Worm (Caenorhabditis elegans) whole organism, L4 larva: Measurements from ENCODE around the gene K02B7.3.

ENCODE experiments used
- F44E2.7 ChIP-seq: fragments of 200-800 bp; sonication (Bioruptor generic); IDR thresholded peaks from 2 replicates; pipeline ENCODE4 v2.1.2; 2022; ENCODE audit warnings: missing genetic modification characterization, missing compliant biosample characterization
- R02D3.7 ChIP-seq: fragments of 150-350 bp; sonication (generic microtip); optimal IDR thresholded peaks from 3 replicates; lab custom pipeline; 2014; ENCODE audit warnings: missing biosample characterization, missing genetic modification characterization
- Y105C5A.15 ChIP-seq: fragments of 200-800 bp; sonication (Bioruptor generic); IDR thresholded peaks from 2 replicates; pipeline ENCODE4 v1.3.6; 2022; ENCODE audit warnings: missing genetic modification characterization, missing compliant biosample characterization
- Y5F2A.4 ChIP-seq: fragments of 200-800 bp; sonication (Bioruptor generic); optimal IDR thresholded peaks from 2 replicates; lab custom pipeline; 2018; ENCODE audit warnings: mild to moderate bottlenecking, missing genetic modification characterization, missing compliant biosample characterization
- ama-1 ChIP-seq: fragments of 150-350 bp; optimal IDR thresholded peaks from 2 replicates; lab custom pipeline; 2014; ENCODE audit warnings: inconsistent platforms, mixed read lengths
- arid-1 ChIP-seq: fragments of 200-800 bp; sonication (Bioruptor generic); conservative IDR thresholded peaks from 2 replicates; pipeline ENCODE4 v1.3.6; 2022; ENCODE audit warnings: missing genetic modification reagents, missing genetic modification characterization, missing compliant biosample characterization
- ceh-28 ChIP-seq: fragments of 150-350 bp; optimal IDR thresholded peaks from 2 replicates; lab custom pipeline; 2014; ENCODE audit warnings: missing biosample characterization, missing genetic modification reagents, missing genetic modification characterization
- ceh-44 ChIP-seq: fragments of 200-800 bp; sonication (Bioruptor generic); IDR thresholded peaks from 2 replicates; pipeline ENCODE4 v1.3.6; 2022; ENCODE audit warnings: missing genetic modification reagents, missing genetic modification characterization, missing compliant biosample characterization
- ceh-82 ChIP-seq: sonication (generic microtip); optimal IDR thresholded peaks from 2 replicates; lab custom pipeline; 2017; ENCODE audit warnings: missing biosample characterization, missing genetic modification characterization
- cey-2 ChIP-seq: sonication (generic microtip); optimal IDR thresholded peaks from 3 replicates; lab custom pipeline; 2017; ENCODE audit warnings: missing genetic modification characterization, mild to moderate bottlenecking, missing compliant biosample characterization, antibody characterized with exemption, borderline replicate concordance; ENCODE audit not compliant: insufficient read depth
- dmd-8 ChIP-seq: fragments of 200-800 bp; sonication (Bioruptor generic); IDR thresholded peaks from 2 replicates; pipeline ENCODE4 v1.3.6; 2022; ENCODE audit warnings: missing genetic modification characterization, missing compliant biosample characterization
- dpl-1 ChIP-seq: fragments of 150-350 bp; optimal IDR thresholded peaks from 2 replicates; lab custom pipeline; 2014; ENCODE audit warnings: missing biosample characterization, missing genetic modification reagents, missing genetic modification characterization
- dve-1 ChIP-seq: sonication (generic microtip); optimal IDR thresholded peaks from 2 replicates; lab custom pipeline; 2017; ENCODE audit warnings: antibody characterized with exemption, mild to moderate bottlenecking, missing genetic modification characterization, missing compliant biosample characterization; ENCODE audit not compliant: insufficient read depth
- egl-27 ChIP-seq: sonication (generic microtip); optimal IDR thresholded peaks from 3 replicates; lab custom pipeline; 2017; ENCODE audit warnings: missing biosample characterization, missing genetic modification reagents, missing genetic modification characterization
- fkh-10 ChIP-seq: fragments of 150-350 bp; optimal IDR thresholded peaks from 2 replicates; lab custom pipeline; 2014; ENCODE audit warnings: missing biosample characterization, missing genetic modification reagents, missing genetic modification characterization
- gei-8 ChIP-seq: fragments of 200-800 bp; sonication (Bioruptor generic); optimal IDR thresholded peaks from 2 replicates; lab custom pipeline; 2018; ENCODE audit warnings: mild to moderate bottlenecking, missing genetic modification characterization, missing compliant biosample characterization
- hlh-11 ChIP-seq: fragments of 200-800 bp; sonication (Bioruptor generic); optimal IDR thresholded peaks from 2 replicates; lab custom pipeline; 2018; ENCODE audit warnings: mild to moderate bottlenecking, missing genetic modification characterization, missing compliant biosample characterization
- lim-7 ChIP-seq: fragments of 200-800 bp; sonication (Bioruptor generic); IDR thresholded peaks from 2 replicates; pipeline ENCODE4 v1.3.6; 2022; ENCODE audit warnings: missing genetic modification characterization, missing compliant biosample characterization
- lin-13 ChIP-seq: fragments of 150-350 bp; optimal IDR thresholded peaks from 2 replicates; lab custom pipeline; 2014; ENCODE audit warnings: missing biosample characterization, missing genetic modification reagents, missing genetic modification characterization
- lin-39 ChIP-seq: fragments of 150-350 bp; optimal IDR thresholded peaks from 2 replicates; lab custom pipeline; 2014; ENCODE audit warnings: missing biosample characterization, missing genetic modification reagents, missing genetic modification characterization
- lir-3 ChIP-seq: sonication (generic microtip); optimal IDR thresholded peaks from 2 replicates; lab custom pipeline; 2016; ENCODE audit warnings: mild to moderate bottlenecking, missing genetic modification characterization, missing compliant biosample characterization
- madf-9 ChIP-seq: fragments of 200-800 bp; sonication (Bioruptor generic); conservative IDR thresholded peaks from 2 replicates; pipeline ENCODE4 v1.3.6; 2022; ENCODE audit warnings: missing genetic modification reagents, missing genetic modification characterization, missing compliant biosample characterization
- mdl-1 ChIP-seq, 2 experiments: fragments of 150-350 bp in 1 of 2; sonication (generic microtip) in 1 of 2; optimal IDR thresholded peaks; 2 replicates each; lab custom pipeline; 2014 to 2017; ENCODE audit warnings: missing biosample characterization in 2 of 2, missing genetic modification characterization in 2 of 2
- mxl-3 ChIP-seq: fragments of 200-800 bp; sonication (Bioruptor generic); optimal IDR thresholded peaks from 2 replicates; lab custom pipeline; 2018; ENCODE audit warnings: mild to moderate bottlenecking, missing genetic modification characterization, missing compliant biosample characterization
- nhr-42 ChIP-seq: fragments of 200-800 bp; sonication (Bioruptor generic); IDR thresholded peaks from 2 replicates; pipeline ENCODE4 v1.3.6; 2022; ENCODE audit warnings: missing genetic modification characterization, missing compliant biosample characterization
- pha-4 ChIP-seq, 2 experiments: fragments of 150-350 bp in 1 of 2; fragments of 200-800 bp in 1 of 2; sonication (Bioruptor generic) in 1 of 2; IDR thresholded peaks in 1 of 2; optimal IDR thresholded peaks in 1 of 2; 2 replicates each; pipeline versions ENCODE4 v1.3.6 to Lab custom; 2014 to 2022; ENCODE audit warnings: missing genetic modification characterization in 2 of 2, missing genetic modification reagents in 2 of 2, missing biosample characterization in 1 of 2, missing compliant biosample characterization in 1 of 2
- php-3 ChIP-seq: fragments of 200-800 bp; sonication (Bioruptor generic); IDR thresholded peaks from 2 replicates; pipeline ENCODE4 v1.3.6; 2022; ENCODE audit warnings: missing genetic modification reagents, missing genetic modification characterization, missing compliant biosample characterization
- saeg-2 ChIP-seq: fragments of 200-800 bp; sonication (Bioruptor generic); IDR thresholded peaks from 2 replicates; pipeline ENCODE4 v1.3.6; 2022; ENCODE audit warnings: missing genetic modification reagents, missing genetic modification characterization, missing compliant biosample characterization
- spr-1 ChIP-seq: sonication (generic microtip); optimal IDR thresholded peaks from 2 replicates; lab custom pipeline; 2016; ENCODE audit warnings: mild to moderate bottlenecking, missing genetic modification characterization, missing compliant biosample characterization
- tag-97 ChIP-seq: fragments of 200-800 bp; sonication (Bioruptor generic); IDR thresholded peaks from 2 replicates; pipeline ENCODE4 v1.3.6; 2022; ENCODE audit warnings: missing genetic modification characterization, missing compliant biosample characterization
- tra-1 ChIP-seq: fragments of 200-800 bp; sonication (Bioruptor generic); IDR thresholded peaks from 2 replicates; pipeline ENCODE4 v1.3.6; 2022; ENCODE audit warnings: missing genetic modification reagents, missing genetic modification characterization, missing compliant biosample characterization
- unc-130 ChIP-seq: sonication (generic microtip); optimal IDR thresholded peaks from 2 replicates; lab custom pipeline; 2016; ENCODE audit warnings: missing genetic modification reagents, missing genetic modification characterization, missing compliant biosample characterization
- unc-39 ChIP-seq: sonication (generic microtip); optimal IDR thresholded peaks from 2 replicates; lab custom pipeline; 2017; ENCODE audit warnings: missing biosample characterization, missing genetic modification characterization
- unc-62 ChIP-seq, 3 experiments: fragments of 150-350 bp in 1 of 3; sonication (generic microtip); optimal IDR thresholded peaks in 2 of 3; peaks in 1 of 3; 1 replicate in 1 of 3; 2 replicates in 2 of 3; lab custom pipeline; 2014 to 2017; ENCODE audit warnings: missing biosample characterization in 3 of 3, missing genetic modification characterization in 3 of 3, missing genetic modification reagents in 3 of 3, missing genotype in 1 of 3
- zfp-3 ChIP-seq: fragments of 200-800 bp; sonication (Bioruptor generic); conservative IDR thresholded peaks from 2 replicates; pipeline ENCODE4 v1.3.6; 2022; ENCODE audit warnings: missing genetic modification reagents, missing genetic modification characterization, missing compliant biosample characterization
- zip-11 ChIP-seq: fragments of 200-800 bp; sonication (Bioruptor generic); IDR thresholded peaks from 2 replicates; pipeline ENCODE4 v1.3.6; 2022; ENCODE audit warnings: missing genetic modification characterization, missing compliant biosample characterization
- zip-2 ChIP-seq: fragments of 150-350 bp; optimal IDR thresholded peaks from 2 replicates; lab custom pipeline; 2014; ENCODE audit warnings: missing biosample characterization, missing genetic modification characterization
- ztf-7 ChIP-seq: fragments of 150-350 bp; optimal IDR thresholded peaks from 2 replicates; lab custom pipeline; 2014; ENCODE audit warnings: missing biosample characterization, missing genetic modification characterization

K02B7.3 gene

DNA sequence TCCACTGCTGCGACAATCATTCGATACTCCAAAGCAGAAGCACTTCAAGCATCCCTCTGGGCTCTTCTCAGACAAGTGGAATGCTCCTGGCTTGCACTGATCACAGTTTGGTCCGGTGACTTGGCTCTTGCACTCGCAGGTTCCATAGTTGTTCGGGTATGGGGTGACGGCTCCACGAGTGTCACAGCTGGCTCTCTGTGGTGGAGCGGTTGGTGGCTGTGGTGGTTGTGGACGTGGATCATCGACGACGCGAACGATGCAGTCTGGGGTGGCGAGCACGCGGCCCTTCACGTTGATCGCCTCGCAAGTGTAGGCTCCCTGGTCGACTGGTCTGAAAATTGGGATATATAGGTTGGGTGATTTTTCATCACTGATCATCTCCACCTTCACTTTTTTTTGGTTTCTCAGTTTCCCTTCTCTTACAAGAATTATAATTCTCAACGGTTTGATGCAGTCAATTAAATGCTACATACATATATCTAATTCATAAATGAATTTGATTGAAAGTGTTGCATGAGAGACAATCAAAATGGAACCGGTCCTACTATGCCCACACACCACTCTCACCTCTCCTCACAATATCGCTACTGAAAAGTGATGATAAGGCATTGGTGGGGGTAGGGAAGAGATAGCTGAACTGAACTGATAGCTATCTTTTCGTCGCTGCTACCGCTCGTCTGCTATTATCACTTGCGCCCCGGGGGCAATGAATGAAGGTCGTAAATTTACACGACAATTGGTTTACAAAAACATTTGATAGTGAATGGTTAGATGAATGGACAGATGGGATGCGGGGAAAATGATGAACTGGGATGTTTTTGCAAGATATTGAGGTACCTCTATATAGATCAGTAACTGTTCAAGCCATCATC is 30.2 kb downstream of the K02B7.3 start (continued):
- TF ChIP-seq mxl-3 (GFP tag; lab: Kevin White, UChicago) (peak; percentile 71), nhr-42 (GFP tag; lab: Robert Waterston, UW) (0 out of 2 replicates have a peak, but pooled peaks have one; percentile 44), R02D3.7 (no peak), ceh-44 (no peak), dpl-1 (GFP tag; lab: Kevin White, UChicago) (no peak), spr-1 (no peak), zip-11 (GFP tag; lab: Robert Waterston, UW) (no peak), saeg-2 (GFP tag; lab: Robert Waterston, UW) (no peak), pha-4 (GFP tag; IDR thresholded peaks at IDR 0.05; lab: Robert Waterston, UW) (no peak), pha-4 (tag; optimal IDR thresholded peaks at IDR 0.05; lab: Kevin White, UChicago) (no peak), Y105C5A.15 (no peak), unc-62 (GFP tag; optimal IDR thresholded peaks at IDR 0.05 in 1 of 2; lab: Kevin White, UChicago) (no peak), unc-62 (tag; optimal IDR thresholded peaks at IDR 0.05; lab: Kevin White, UChicago) (no peak), madf-9 (GFP tag; lab: Robert Waterston, UW) (no peak), lin-13 (no peak), tra-1 (no peak), php-3 (GFP tag; lab: Robert Waterston, UW) (no peak), dmd-8 (GFP tag; lab: Robert Waterston, UW) (no peak), egl-27 (tag; lab: Kevin White, UChicago) (no peak), unc-39 (tag; lab: Kevin White, UChicago) (no peak), F44E2.7 (no peak), Y5F2A.4 (GFP tag; lab: Kevin White, UChicago) (no peak), cey-2 (tag; lab: Kevin White, UChicago) (no peak), hlh-11 (tag; lab: Kevin White, UChicago) (no peak), dve-1 (tag; lab: Kevin White, UChicago) (no peak), ceh-28 (no peak), unc-130 (GFP tag; lab: Kevin White, UChicago) (no peak), ama-1 (lab: Kevin White, UChicago) (no peak), zip-2 (tag; lab: Kevin White, UChicago) (no peak), ceh-82 (tag; lab: Kevin White, UChicago) (no peak), arid-1 (GFP tag; lab: Robert Waterston, UW) (0 out of 2 replicates have a peak, but pooled peaks have one; percentile 17), ztf-7 (tag; lab: Kevin White, UChicago) (no peak), fkh-10 (no peak), zfp-3 (GFP tag; lab: Robert Waterston, UW) (no peak), lir-3 (tag; lab: Kevin White, UChicago) (no peak), lim-7 (GFP tag; lab: Robert Waterston, UW) (peak; percentile 33; the same call in 1 of the 2 replicates), lin-39 (tag; lab: Kevin White, UChicago) (no peak), gei-8 (GFP tag; lab: Kevin White, UChicago) (no peak), tag-97 (GFP tag; lab: Robert Waterston, UW) (no peak)
- TF ChIP-seq, all 104 proteins: peak for 9

DNA sequence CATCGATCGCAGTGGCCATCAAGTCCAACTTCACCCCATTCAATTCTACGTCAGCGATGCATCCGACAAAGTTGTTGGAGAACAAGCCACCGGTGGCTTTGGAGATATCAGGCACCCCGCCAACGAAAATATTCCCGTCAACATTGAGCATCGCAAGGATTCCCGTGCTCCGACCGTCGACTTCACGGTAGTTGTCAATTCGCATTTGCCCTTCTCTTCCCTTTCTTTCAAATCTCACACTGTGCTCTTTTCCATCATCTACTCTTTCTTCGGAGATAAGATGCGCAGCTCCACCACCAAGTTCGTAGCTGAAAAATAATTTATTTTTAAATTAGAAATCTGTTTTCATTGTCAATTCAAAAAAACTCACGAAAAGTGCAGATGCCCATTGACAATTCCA is 47.6 kb downstream of the K02B7.3 start:
- TF ChIP-seq mdl-1 (tag; optimal IDR thresholded peaks at IDR 0.05; lab: Kevin White, UChicago) (no peak), unc-62 (GFP tag; optimal IDR thresholded peaks at IDR 0.05 in 1 of 2; lab: Kevin White, UChicago) (peak in 1 of 2 experiments; percentile 58), unc-62 (tag; optimal IDR thresholded peaks at IDR 0.05; lab: Kevin White, UChicago) (no peak)
